Worm (Caenorhabditis elegans) whole organism, L1 larva: ENCODE results near the gene str-169.

Experiments
- C04F5.9 ChIP-seq: sonication (generic microtip); optimal IDR thresholded peaks from 2 replicates; lab custom pipeline; 2016; ENCODE audit warnings: missing genetic modification characterization, missing compliant biosample characterization
- F16B12.6 ChIP-seq: fragments of 150-350 bp; optimal IDR thresholded peaks from 2 replicates; lab custom pipeline; 2014; ENCODE audit warnings: missing biosample characterization, missing genetic modification characterization
- Y116A8C.19 ChIP-seq: sonication (generic microtip); optimal IDR thresholded peaks from 2 replicates; lab custom pipeline; 2016; ENCODE audit warnings: missing compliant biosample characterization, missing genetic modification characterization, borderline replicate concordance
- alr-1 ChIP-seq: fragments of 200-800 bp; sonication (Bioruptor generic); optimal IDR thresholded peaks from 2 replicates; lab custom pipeline; 2018; ENCODE audit warnings: borderline replicate concordance, mild to moderate bottlenecking, missing genetic modification characterization, missing compliant biosample characterization
- ama-1 ChIP-seq: fragments of 150-350 bp; optimal IDR thresholded peaks from 2 replicates; lab custom pipeline; 2014
- blmp-1 ChIP-seq: fragments of 150-350 bp; optimal IDR thresholded peaks from 2 replicates; lab custom pipeline; 2014; ENCODE audit warnings: missing biosample characterization, missing genetic modification characterization
- ceh-82 ChIP-seq, 3 experiments: fragments of 150-350 bp in 1 of 3; sonication (generic microtip) in 2 of 3; optimal IDR thresholded peaks; 2 replicates each; lab custom pipeline; 2014 to 2017; ENCODE audit warnings: missing biosample characterization in 3 of 3, missing genetic modification characterization in 3 of 3
- ceh-88 ChIP-seq: fragments of 200-800 bp; sonication (Bioruptor generic); IDR thresholded peaks from 2 replicates; pipeline ENCODE4 v1.3.6; 2022; ENCODE audit warnings: missing genetic modification characterization, missing compliant biosample characterization
- ces-1 ChIP-seq: fragments of 150-350 bp; optimal IDR thresholded peaks from 2 replicates; lab custom pipeline; 2014; ENCODE audit warnings: missing biosample characterization, missing genetic modification reagents, missing genetic modification characterization
- dpl-1 ChIP-seq, 3 experiments: fragments of 150-350 bp in 2 of 3; sonication (generic microtip) in 1 of 3; optimal IDR thresholded peaks; 2 replicates each; lab custom pipeline; 2014 to 2017; ENCODE audit warnings: missing biosample characterization in 3 of 3, missing genetic modification characterization in 3 of 3, missing genetic modification reagents in 3 of 3
- egl-13 ChIP-seq: sonication (generic microtip); optimal IDR thresholded peaks from 2 replicates; lab custom pipeline; 2016; ENCODE audit warnings: missing genotype, missing genetic modification reagents, missing genetic modification characterization, missing compliant biosample characterization
- elt-2 ChIP-seq: sonication (generic microtip); optimal IDR thresholded peaks from 2 replicates; lab custom pipeline; 2016; ENCODE audit warnings: missing genetic modification characterization, mild to moderate bottlenecking, inconsistent platforms, missing compliant biosample characterization, missing genetic modification reagents
- elt-3 ChIP-seq, 6 experiments: fragments of 150-350 bp in 1 of 6; sonication (generic microtip); optimal IDR thresholded peaks; 2 replicates each; lab custom pipeline; 2017 to 2018; ENCODE audit warnings: missing biosample characterization in 6 of 6, missing genetic modification characterization in 6 of 6, inconsistent platforms in 1 of 6
- ets-5 ChIP-seq: fragments of 200-800 bp; sonication (Bioruptor generic); IDR thresholded peaks from 2 replicates; pipeline ENCODE4 v1.3.6; 2022; ENCODE audit warnings: missing genetic modification characterization, missing compliant biosample characterization
- fkh-10 ChIP-seq: sonication (generic microtip); optimal IDR thresholded peaks from 2 replicates; lab custom pipeline; 2017; ENCODE audit warnings: missing biosample characterization, missing genetic modification reagents, missing genetic modification characterization
- fkh-8 ChIP-seq: sonication (generic microtip); optimal IDR thresholded peaks from 2 replicates; lab custom pipeline; 2016; ENCODE audit warnings: mild to moderate bottlenecking, missing genetic modification characterization, missing compliant biosample characterization
- grh-1 ChIP-seq: fragments of 200-800 bp; sonication (Bioruptor generic); IDR thresholded peaks from 2 replicates; pipeline ENCODE4 v1.3.6; 2022; ENCODE audit warnings: missing genetic modification reagents, missing genetic modification characterization, missing compliant biosample characterization
- hlh-17 ChIP-seq: fragments of 200-800 bp; sonication (Bioruptor generic); optimal IDR thresholded peaks from 2 replicates; lab custom pipeline; 2018; ENCODE audit warnings: missing genetic modification characterization, mild to moderate bottlenecking, missing compliant biosample characterization, moderate library complexity, borderline replicate concordance
- hlh-4 ChIP-seq: sonication (generic microtip); optimal IDR thresholded peaks from 2 replicates; lab custom pipeline; 2016; ENCODE audit warnings: mild to moderate bottlenecking, missing genetic modification characterization, missing compliant biosample characterization
- hpl-2 ChIP-seq: fragments of 150-350 bp; optimal IDR thresholded peaks from 2 replicates; lab custom pipeline; 2014; ENCODE audit warnings: missing biosample characterization, missing genetic modification reagents, missing genetic modification characterization
- irx-1 ChIP-seq: sonication (generic microtip); optimal IDR thresholded peaks from 2 replicates; lab custom pipeline; 2016; ENCODE audit warnings: missing genetic modification characterization, missing compliant biosample characterization
- jun-1 ChIP-seq: fragments of 150-350 bp; optimal IDR thresholded peaks from 2 replicates; lab custom pipeline; 2014; ENCODE audit warnings: missing biosample characterization, missing genetic modification reagents, missing genetic modification characterization
- lin-14 ChIP-seq: fragments of 200-800 bp; sonication (Bioruptor generic); optimal IDR thresholded peaks from 2 replicates; lab custom pipeline; 2018; ENCODE audit warnings: mild to moderate bottlenecking, missing genetic modification characterization, moderate library complexity, missing compliant biosample characterization
- lin-35 ChIP-seq, 2 experiments: fragments of 150-350 bp; optimal IDR thresholded peaks; 2 replicates each; lab custom pipeline; 2014; ENCODE audit warnings: missing biosample characterization in 2 of 2, missing genetic modification characterization in 2 of 2, missing genetic modification reagents in 2 of 2
- lir-3 ChIP-seq: sonication (generic microtip); optimal IDR thresholded peaks from 2 replicates; lab custom pipeline; 2016; ENCODE audit warnings: mild to moderate bottlenecking, missing genetic modification characterization, moderate library complexity, missing compliant biosample characterization; ENCODE audit not compliant: poor library complexity
- lsy-2 ChIP-seq, 2 experiments: fragments of 150-350 bp; optimal IDR thresholded peaks; 2 replicates each; lab custom pipeline; 2014; ENCODE audit warnings: missing biosample characterization in 2 of 2, missing genetic modification characterization in 2 of 2
- mab-9 ChIP-seq: fragments of 200-800 bp; sonication (Bioruptor generic); IDR thresholded peaks from 2 replicates; pipeline ENCODE4 v1.3.6; 2022; ENCODE audit warnings: missing genetic modification reagents, missing genetic modification characterization, missing compliant biosample characterization
- nhr-12 ChIP-seq: sonication (generic microtip); optimal IDR thresholded peaks from 2 replicates; lab custom pipeline; 2017; ENCODE audit warnings: missing biosample characterization, missing genetic modification characterization
- nhr-20 ChIP-seq: sonication (generic microtip); optimal IDR thresholded peaks from 2 replicates; lab custom pipeline; 2016; ENCODE audit warnings: mild to moderate bottlenecking, missing genetic modification characterization, missing compliant biosample characterization
- nhr-237 ChIP-seq: fragments of 150-350 bp; optimal IDR thresholded peaks from 2 replicates; lab custom pipeline; 2014; ENCODE audit warnings: missing biosample characterization, missing genetic modification characterization
- nhr-47 ChIP-seq: sonication (generic microtip); optimal IDR thresholded peaks from 2 replicates; lab custom pipeline; 2016; ENCODE audit warnings: mild to moderate bottlenecking, missing genetic modification characterization, moderate library complexity, missing compliant biosample characterization
- nhr-71 ChIP-seq: sonication (generic microtip); optimal IDR thresholded peaks from 2 replicates; lab custom pipeline; 2016; ENCODE audit warnings: mild to moderate bottlenecking, missing genetic modification characterization, moderate library complexity, missing compliant biosample characterization
- nhr-77 ChIP-seq: fragments of 150-350 bp; optimal IDR thresholded peaks from 2 replicates; lab custom pipeline; 2014; ENCODE audit warnings: missing biosample characterization, missing genetic modification characterization
- nhr-84 ChIP-seq: sonication (generic microtip); optimal IDR thresholded peaks from 2 replicates; lab custom pipeline; 2017; ENCODE audit warnings: missing biosample characterization, missing genetic modification characterization
- nhr-85 ChIP-seq: sonication (generic microtip); peaks from one replicate; lab custom pipeline; 2016; ENCODE audit warnings: missing genetic modification characterization, inconsistent platforms, missing compliant biosample characterization
- nhr-90 ChIP-seq: sonication (generic microtip); optimal IDR thresholded peaks from 2 replicates; lab custom pipeline; 2016; ENCODE audit warnings: mild to moderate bottlenecking, missing genetic modification characterization, missing compliant biosample characterization; ENCODE audit not compliant: poor library complexity
- pag-3 ChIP-seq: sonication (generic microtip); optimal IDR thresholded peaks from 2 replicates; lab custom pipeline; 2017; ENCODE audit warnings: missing genetic modification characterization, mild to moderate bottlenecking, missing compliant biosample characterization, antibody characterized with exemption, borderline replicate concordance; ENCODE audit not compliant: insufficient read depth
- pax-3 ChIP-seq: fragments of 200-800 bp; sonication (Bioruptor generic); optimal IDR thresholded peaks from 2 replicates; lab custom pipeline; 2018; ENCODE audit warnings: mild to moderate bottlenecking, missing genetic modification characterization, moderate library complexity, missing compliant biosample characterization
- pqm-1 ChIP-seq: sonication (generic microtip); optimal IDR thresholded peaks from 3 replicates; lab custom pipeline; 2017; ENCODE audit warnings: missing biosample characterization, missing genetic modification characterization
- rnt-1 ChIP-seq: sonication (generic microtip); optimal IDR thresholded peaks from 2 replicates; lab custom pipeline; 2016; ENCODE audit warnings: mild to moderate bottlenecking, missing genetic modification characterization, moderate library complexity, missing compliant biosample characterization
- sox-4 ChIP-seq: sonication (generic microtip); optimal IDR thresholded peaks from 2 replicates; lab custom pipeline; 2016; ENCODE audit warnings: missing genetic modification characterization, missing compliant biosample characterization
- sptf-1 ChIP-seq: fragments of 150-350 bp; optimal IDR thresholded peaks from 2 replicates; lab custom pipeline; 2014; ENCODE audit warnings: missing biosample characterization, missing genetic modification characterization
- sup-37 ChIP-seq: fragments of 200-800 bp; sonication (Bioruptor generic); optimal IDR thresholded peaks from 2 replicates; lab custom pipeline; 2018; ENCODE audit warnings: mild to moderate bottlenecking, missing genetic modification characterization, missing compliant biosample characterization
- swsn-7 ChIP-seq: sonication (generic microtip); optimal IDR thresholded peaks from 2 replicates; lab custom pipeline; 2016; ENCODE audit warnings: missing genetic modification characterization, missing compliant biosample characterization
- tlp-1 ChIP-seq: fragments of 150-350 bp; optimal IDR thresholded peaks from 2 replicates; lab custom pipeline; 2014; ENCODE audit warnings: missing biosample characterization, missing genetic modification characterization
- unc-130 ChIP-seq: fragments of 150-350 bp; optimal IDR thresholded peaks from 2 replicates; lab custom pipeline; 2017; ENCODE audit warnings: missing biosample characterization, missing genetic modification characterization, inconsistent platforms
- unc-30 ChIP-seq: sonication (generic microtip); optimal IDR thresholded peaks from 2 replicates; lab custom pipeline; 2017; ENCODE audit warnings: missing biosample characterization, missing genetic modification characterization
- unc-86 ChIP-seq: sonication (generic microtip); optimal IDR thresholded peaks from 2 replicates; lab custom pipeline; 2016; ENCODE audit warnings: missing genetic modification characterization, missing compliant biosample characterization
- vab-15 ChIP-seq: sonication (generic microtip); optimal IDR thresholded peaks from 2 replicates; lab custom pipeline; 2017; ENCODE audit warnings: missing genotype, mild to moderate bottlenecking, missing genetic modification characterization, missing compliant biosample characterization
- xbp-1 ChIP-seq: sonication (generic microtip); optimal IDR thresholded peaks from 2 replicates; lab custom pipeline; 2016; ENCODE audit warnings: missing genetic modification characterization, missing compliant biosample characterization
- zag-1 ChIP-seq: fragments of 150-350 bp; optimal IDR thresholded peaks from 2 replicates; lab custom pipeline; 2014; ENCODE audit warnings: missing biosample characterization, missing genetic modification characterization
- zip-4 ChIP-seq: fragments of 200-800 bp; sonication (Bioruptor generic); optimal IDR thresholded peaks from 2 replicates; lab custom pipeline; 2018; ENCODE audit warnings: mild to moderate bottlenecking, missing genetic modification characterization, moderate library complexity, missing compliant biosample characterization

str-169 gene

DNA sequence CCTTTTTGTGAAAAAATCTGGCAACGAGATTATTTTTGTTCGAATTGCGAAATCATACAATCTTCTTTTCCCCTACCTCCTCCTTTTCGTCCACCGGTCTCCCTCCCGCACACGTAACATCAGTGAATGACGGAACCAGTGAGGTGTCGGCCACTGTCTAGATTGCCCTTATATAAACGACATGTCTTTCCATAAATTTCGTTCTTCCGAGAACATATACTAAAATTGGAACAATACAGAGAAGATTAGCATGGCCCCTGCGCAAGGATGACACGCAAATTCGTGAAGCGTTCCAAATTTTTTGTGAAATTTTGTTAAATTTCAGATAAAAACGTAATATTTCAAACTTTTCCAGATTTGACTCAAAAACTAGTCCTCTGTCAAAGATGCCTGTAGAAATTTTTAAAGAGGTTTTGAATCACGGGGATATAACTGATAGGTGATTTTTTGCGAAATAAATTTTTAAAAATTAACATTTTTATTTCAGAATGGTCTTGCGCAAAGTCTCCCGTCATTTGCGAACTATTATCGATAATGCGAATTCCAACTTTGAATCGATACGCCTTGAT lies 15.0 kb upstream of the str-169 start (continued):
- TF ChIP-seq fkh-8 (tag; lab: Kevin White, UChicago) (no peak), elt-2 (tag; lab: Kevin White, UChicago) (no peak), nhr-77 (tag; lab: Kevin White, UChicago) (no peak), vab-15 (tag; lab: Kevin White, UChicago) (no peak), unc-86 (tag; lab: Kevin White, UChicago) (no peak), rnt-1 (tag; lab: Kevin White, UChicago) (no peak), swsn-7 (tag; lab: Kevin White, UChicago) (no peak), pag-3 (tag; lab: Kevin White, UChicago) (no peak), nhr-84 (tag; lab: Kevin White, UChicago) (no peak), hlh-17 (GFP tag; lab: Kevin White, UChicago) (no peak), hpl-2 (GFP tag; lab: Kevin White, UChicago) (no peak), ceh-88 (GFP tag; lab: Robert Waterston, UW) (no peak), egl-13 (tag; lab: Kevin White, UChicago) (no peak), dpl-1 (GFP tag; optimal IDR thresholded peaks at IDR 0.05; lab: Kevin White, UChicago) (no peak), unc-130 (no peak), nhr-12 (tag; lab: Kevin White, UChicago) (no peak), irx-1 (no peak), lsy-2 (tag; optimal IDR thresholded peaks at IDR 0.05; lab: Kevin White, UChicago) (no peak), nhr-90 (peak; percentile 62), C04F5.9 (no peak), lin-14 (GFP tag; lab: Kevin White, UChicago) (no peak), sptf-1 (tag; lab: Kevin White, UChicago) (no peak), ets-5 (GFP tag; lab: Robert Waterston, UW) (no peak), nhr-85 (tag; lab: Kevin White, UChicago) (peak; percentile 19), pqm-1 (tag; lab: Kevin White, UChicago) (no peak), nhr-71 (no peak), sup-37 (GFP tag; lab: Kevin White, UChicago) (no peak), nhr-20 (tag; lab: Kevin White, UChicago) (peak; percentile 8), zag-1 (tag; lab: Kevin White, UChicago) (no peak), Y116A8C.19 (tag; lab: Kevin White, UChicago) (no peak), grh-1 (GFP tag; lab: Robert Waterston, UW) (0 out of 2 replicates have a peak, but pooled peaks have one; percentile 28), lir-3 (tag; lab: Kevin White, UChicago) (no peak), lin-35 (GFP tag; optimal IDR thresholded peaks at IDR 0.05; lab: Kevin White, UChicago) (peak in 1 of 2 experiments; percentile 2), nhr-237 (tag; lab: Kevin White, UChicago) (no peak), elt-3 (tag; optimal IDR thresholded peaks at IDR 0.05; lab: Kevin White, UChicago) (no peak), sox-4 (no peak), pax-3 (tag; lab: Kevin White, UChicago) (no peak), xbp-1 (no peak), ceh-82 (tag; optimal IDR thresholded peaks at IDR 0.05; lab: Kevin White, UChicago) (no peak), tlp-1 (tag; lab: Kevin White, UChicago) (no peak), nhr-47 (tag; lab: Kevin White, UChicago) (peak; percentile 40), ama-1 (lab: Kevin White, UChicago) (no peak), alr-1 (tag; lab: Kevin White, UChicago) (no peak), hlh-4 (tag; lab: Kevin White, UChicago) (no peak), jun-1 (tag; lab: Kevin White, UChicago) (no peak), F16B12.6 (tag; lab: Kevin White, UChicago) (no peak), blmp-1 (tag; lab: Kevin White, UChicago) (no peak), fkh-10 (GFP tag; lab: Kevin White, UChicago) (no peak), zip-4 (GFP tag; lab: Kevin White, UChicago) (peak; percentile 32), ces-1 (no peak), mab-9 (GFP tag; lab: Robert Waterston, UW) (no peak), unc-30 (tag; lab: Kevin White, UChicago) (no peak)
- TF ChIP-seq, all 84 proteins: peak for 10
